Fruit fly (Drosophila melanogaster) whole organism, prepupa: ENCODE data around the gene Lrrk.

ENCODE experiments used
- Blimp-1 ChIP-seq: fragments of 200-800 bp; sonication (Bioruptor generic); optimal IDR thresholded peaks from 3 replicates; lab custom pipeline; 2017; ENCODE audit warnings: missing biosample characterization, missing genetic modification characterization, mild to moderate bottlenecking, moderate library complexity, missing genetic modification reagents
- CG10631 ChIP-seq: fragments of 200-800 bp; sonication (Bioruptor generic); optimal IDR thresholded peaks from 2 replicates; lab custom pipeline; 2016; ENCODE audit warnings: missing biosample characterization, missing genetic modification characterization
- CG16779 ChIP-seq: fragments of 200-800 bp; sonication (Bioruptor generic); optimal IDR thresholded peaks from 3 replicates; lab custom pipeline; 2017; ENCODE audit warnings: missing biosample characterization, mild to moderate bottlenecking, missing genetic modification characterization
- CG3032 ChIP-seq: fragments of 200-800 bp; optimal IDR thresholded peaks from 2 replicates; lab custom pipeline; 2019; ENCODE audit warnings: missing biosample characterization, mild to moderate bottlenecking, missing genetic modification characterization, moderate library complexity
- CG34406 ChIP-seq: fragments of 200-800 bp; sonication (Bioruptor generic); optimal IDR thresholded peaks from 3 replicates; lab custom pipeline; 2016; ENCODE audit warnings: missing biosample characterization, missing genetic modification characterization
- CG6163 ChIP-seq: fragments of 200-800 bp; sonication (Bioruptor generic); IDR thresholded peaks from 3 replicates; pipeline ENCODE4 v1.3.6; 2022; ENCODE audit warnings: missing biosample characterization, missing genetic modification characterization
- CG6808 ChIP-seq: fragments of 200-800 bp; sonication (Bioruptor generic); optimal IDR thresholded peaks from 3 replicates; lab custom pipeline; 2017; ENCODE audit warnings: missing biosample characterization, missing genetic modification characterization, mild to moderate bottlenecking, moderate library complexity, missing genetic modification reagents
- CG6854 ChIP-seq: fragments of 200-800 bp; sonication (Bioruptor generic); optimal IDR thresholded peaks from 2 replicates; lab custom pipeline; 2017; ENCODE audit warnings: missing biosample characterization, mild to moderate bottlenecking, missing genetic modification characterization
- CG7368 ChIP-seq: fragments of 200-800 bp; sonication (Bioruptor generic); optimal IDR thresholded peaks from 3 replicates; lab custom pipeline; 2016; ENCODE audit warnings: missing biosample characterization, missing genetic modification characterization
- CG8119 ChIP-seq: fragments of 200-800 bp; sonication (Bioruptor generic); IDR thresholded peaks from 3 replicates; pipeline ENCODE4 v1.3.6; 2022; ENCODE audit warnings: missing biosample characterization, missing genetic modification characterization
- CG8319 ChIP-seq: fragments of 200-800 bp; sonication (Bioruptor generic); optimal IDR thresholded peaks from 3 replicates; lab custom pipeline; 2016; ENCODE audit warnings: missing biosample characterization, missing genetic modification characterization
- Eip75B ChIP-seq: fragments of 200-800 bp; sonication (Bioruptor generic); optimal IDR thresholded peaks from 3 replicates; lab custom pipeline; 2016; ENCODE audit warnings: missing biosample characterization, missing genetic modification characterization
- Ets96B ChIP-seq: fragments of 200-800 bp; optimal IDR thresholded peaks from 2 replicates; lab custom pipeline; 2019; ENCODE audit warnings: missing biosample characterization, mild to moderate bottlenecking, missing genetic modification characterization, moderate library complexity
- Hr39 ChIP-seq: fragments of 200-800 bp; sonication (Bioruptor generic); optimal IDR thresholded peaks from 2 replicates; lab custom pipeline; 2016; ENCODE audit warnings: missing biosample characterization, missing genetic modification characterization
- OdsH ChIP-seq: fragments of 200-800 bp; sonication (Bioruptor generic); optimal IDR thresholded peaks from 3 replicates; lab custom pipeline; 2016; ENCODE audit warnings: missing biosample characterization, missing genetic modification characterization
- Sox14 ChIP-seq: fragments of 200-800 bp; sonication (Bioruptor generic); optimal IDR thresholded peaks from 3 replicates; lab custom pipeline; 2016; ENCODE audit warnings: missing biosample characterization, missing genetic modification characterization
- Sox15 ChIP-seq: fragments of 200-800 bp; sonication (Bioruptor generic); optimal IDR thresholded peaks from 3 replicates; lab custom pipeline; 2016; ENCODE audit warnings: missing biosample characterization, missing genetic modification characterization
- cyc ChIP-seq: fragments of 200-800 bp; sonication (Bioruptor generic); optimal IDR thresholded peaks from 3 replicates; lab custom pipeline; 2016; ENCODE audit warnings: missing biosample characterization, missing genetic modification characterization
- dsx ChIP-seq: fragments of 200-800 bp; optimal IDR thresholded peaks from 3 replicates; lab custom pipeline; 2019; ENCODE audit warnings: missing biosample characterization, mild to moderate bottlenecking, missing genetic modification characterization, moderate library complexity; ENCODE audit not compliant: poor library complexity, severe bottlenecking
- eg ChIP-seq: fragments of 200-800 bp; sonication (Bioruptor generic); IDR thresholded peaks from 3 replicates; pipeline ENCODE4 v1.3.6; 2022; ENCODE audit warnings: missing biosample characterization, missing genetic modification characterization
- fd59A ChIP-seq: fragments of 200-800 bp; sonication (Bioruptor generic); optimal IDR thresholded peaks from 2 replicates; lab custom pipeline; 2017; ENCODE audit warnings: missing biosample characterization, mild to moderate bottlenecking, missing genetic modification characterization, missing genetic modification reagents
- fd85E ChIP-seq: fragments of 200-800 bp; sonication (Bioruptor generic); optimal IDR thresholded peaks from 3 replicates; lab custom pipeline; 2016; ENCODE audit warnings: missing biosample characterization, missing genetic modification characterization
- lz ChIP-seq: fragments of 200-800 bp; sonication (Bioruptor generic); optimal IDR thresholded peaks from 3 replicates; lab custom pipeline; 2016; ENCODE audit warnings: missing biosample characterization, missing genetic modification characterization
- spab ChIP-seq: fragments of 200-800 bp; sonication (Bioruptor generic); optimal IDR thresholded peaks from 2 replicates; lab custom pipeline; 2017; ENCODE audit warnings: missing biosample characterization, mild to moderate bottlenecking, missing genetic modification characterization, missing genetic modification reagents
- topi ChIP-seq: fragments of 200-800 bp; sonication (Bioruptor generic); optimal IDR thresholded peaks from 3 replicates; lab custom pipeline; 2016; ENCODE audit warnings: missing biosample characterization, missing genetic modification characterization

Gene Lrrk

dm6 chr3R:20675772-20676171 is 40.5 kb downstream of the Lrrk start:
- TF ChIP-seq CG10631 (GFP tag; lab: Kevin White, UChicago) (no peak), CG6808 (no peak), fd85E (no peak), Ets96B (tag; lab: Kevin White, UChicago) (no peak), Sox15 (GFP tag; lab: Kevin White, UChicago) (no peak), topi (GFP tag; lab: Kevin White, UChicago) (no peak), CG6854 (no peak), lz (GFP tag; lab: Kevin White, UChicago) (no peak), CG34406 (no peak), dsx (GFP tag; lab: Kevin White, UChicago) (no peak), CG8319 (no peak), Blimp-1 (GFP tag; lab: Kevin White, UChicago) (no peak), Sox14 (GFP tag; lab: Kevin White, UChicago) (no peak), fd59A (GFP tag; lab: Kevin White, UChicago) (no peak), spab (GFP tag; lab: Kevin White, UChicago) (no peak)

dm6 chr3R:20677251-20677650 is 42.0 kb downstream of the Lrrk start, which contains the start of gene CG4000:
Gene CG4000 (minus strand): TSS chr3R:20677351.
- TF ChIP-seq CG8119 (GFP tag; lab: Robert Waterston, UW): no peak
- no peak for TF ChIP-seq Sox14 (GFP tag; lab: Kevin White, UChicago)
- TF ChIP-seq Eip75B: no peak
- TF ChIP-seq CG10631 (GFP tag; lab: Kevin White, UChicago): no peak
- TF ChIP-seq Sox15 (GFP tag; lab: Kevin White, UChicago): no peak
- TF ChIP-seq CG16779 (tag; lab: Kevin White, UChicago): no peak
- no peak for TF ChIP-seq CG7368 (GFP tag; lab: Kevin White, UChicago)
- no peak for TF ChIP-seq CG6163 (GFP tag; lab: Robert Waterston, UW)
- TF ChIP-seq eg (GFP tag; lab: Robert Waterston, UW): no peak
- no peak for TF ChIP-seq CG3032 (tag; lab: Kevin White, UChicago)
- TF ChIP-seq Hr39 (GFP tag; lab: Kevin White, UChicago): no peak
- TF ChIP-seq OdsH (GFP tag; lab: Kevin White, UChicago): no peak
- TF ChIP-seq CG34406: no peak
- TF ChIP-seq cyc (GFP tag; lab: Kevin White, UChicago): no peak
- TF ChIP-seq CG6854: no peak
